Fruit fly (Drosophila melanogaster): ENCODE results near the gene Ir87a.
A peak's percentile ranks its signal among the peaks of the same experiment; 100 is the strongest.

Ir87a gene

DNA sequence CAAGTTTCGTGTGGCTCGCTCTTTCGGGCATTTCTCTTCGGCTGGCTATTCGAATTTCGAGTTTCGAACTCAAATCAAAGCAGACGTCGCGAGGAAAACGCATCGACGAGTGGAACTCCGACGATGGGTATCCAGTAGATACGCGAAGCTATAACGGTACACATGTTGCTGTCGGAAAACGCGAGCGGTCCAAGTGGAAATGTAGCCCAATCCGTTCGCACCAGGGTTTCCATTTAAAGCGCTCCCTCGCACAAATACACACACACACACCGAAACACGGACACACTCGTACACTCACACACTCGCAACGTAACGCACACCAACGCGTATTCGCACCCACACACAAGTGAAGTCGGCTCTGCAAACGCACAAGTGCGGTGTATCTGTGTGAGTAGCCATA is 30.3 kb downstream of the Ir87a start, which contains the start of gene side-IV:
Gene side-IV, plus strand, starts transcription at position 253 of the 400 bp plus-strand sequence.
- TF ChIP-seq CG14711 (tag; optimal IDR thresholded peaks at IDR 0.05) (no peak), Mnt (GFP tag; optimal IDR thresholded peaks at IDR 0.05) (no peak), toe (GFP tag; optimal IDR thresholded peaks at IDR 0.05) (no peak), pad (GFP tag; optimal IDR thresholded peaks at IDR 0.05) (no peak), CG7101 (tag; optimal IDR thresholded peaks at IDR 0.05) (no peak), bab1 (GFP tag; optimal IDR thresholded peaks at IDR 0.05) (no peak), CG12768 (GFP tag; optimal IDR thresholded peaks at IDR 0.05) (no peak), kay (GFP tag; ENCODE audit: borderline replicate concordance) (no peak)

DNA sequence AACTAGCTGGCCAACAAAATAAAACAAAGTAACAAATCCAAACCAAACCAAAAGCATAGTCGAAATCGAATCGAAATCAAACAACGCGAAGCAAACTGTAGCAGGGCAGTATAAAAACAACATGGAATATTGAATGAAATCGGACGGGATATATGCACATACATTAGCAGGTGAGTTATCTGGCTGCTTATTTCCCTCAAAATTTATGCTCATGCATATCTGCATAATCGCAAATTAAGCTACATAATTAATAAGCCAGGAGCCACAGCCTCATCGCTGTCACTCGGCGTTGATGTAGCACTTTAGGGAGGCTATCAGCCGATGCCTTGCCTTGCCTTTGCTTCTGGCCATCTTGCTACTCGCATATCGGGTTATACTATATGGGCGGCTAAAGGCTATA is 32.2 kb downstream of the Ir87a start:
- TF ChIP-seq Crg-1 (GFP tag; optimal IDR thresholded peaks at IDR 0.05) (no peak), CG7045 (GFP tag; optimal IDR thresholded peaks at IDR 0.05) (no peak), CG11617 (GFP tag; optimal IDR thresholded peaks at IDR 0.05) (no peak)

DNA sequence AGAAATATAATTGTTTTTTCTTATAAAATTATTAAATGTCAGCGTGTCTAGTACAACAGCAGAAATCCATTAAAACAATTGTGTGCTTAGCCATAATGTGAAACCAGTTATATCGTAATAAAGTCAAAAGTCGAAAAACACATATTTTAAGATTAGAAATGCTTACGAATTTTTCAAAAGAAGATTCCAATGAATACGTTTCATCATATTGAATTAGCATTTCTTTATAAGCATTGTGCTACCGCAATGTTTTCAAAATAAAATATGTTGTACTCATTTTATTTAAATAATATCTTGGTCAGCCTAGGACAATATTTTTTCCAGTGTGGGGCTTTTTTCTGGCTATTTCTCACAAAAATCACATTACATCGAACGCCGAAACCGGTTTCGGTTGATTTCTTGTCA is 32.8 kb downstream of the Ir87a start:
- TF ChIP-seq cnc (optimal IDR thresholded peaks at IDR 0.05) (no peak), kay (GFP tag; ENCODE audit: borderline replicate concordance) (no peak), CG12768 (GFP tag; optimal IDR thresholded peaks at IDR 0.05) (no peak), CG14711 (tag; optimal IDR thresholded peaks at IDR 0.05) (no peak), CG5204 (GFP tag; optimal IDR thresholded peaks at IDR 0.05) (no peak), CG1620 (GFP tag; optimal IDR thresholded peaks at IDR 0.05) (no peak), Hr96 (GFP tag; optimal IDR thresholded peaks at IDR 0.05) (no peak), CG7045 (GFP tag; optimal IDR thresholded peaks at IDR 0.05) (no peak), bab1 (GFP tag; optimal IDR thresholded peaks at IDR 0.05) (no peak), Crg-1 (GFP tag; optimal IDR thresholded peaks at IDR 0.05) (no peak), Mnt (GFP tag; optimal IDR thresholded peaks at IDR 0.05) (no peak), CG11617 (GFP tag; optimal IDR thresholded peaks at IDR 0.05) (no peak), ovo (GFP tag; optimal IDR thresholded peaks at IDR 0.05) (no peak), CG7101 (tag; optimal IDR thresholded peaks at IDR 0.05) (no peak), CG33017 (tag; optimal IDR thresholded peaks at IDR 0.05) (no peak), pad (GFP tag; optimal IDR thresholded peaks at IDR 0.05) (no peak), Clk (GFP tag; optimal IDR thresholded peaks at IDR 0.05) (no peak), cic (GFP tag; optimal IDR thresholded peaks at IDR 0.05) (no peak), toe (GFP tag; optimal IDR thresholded peaks at IDR 0.05) (no peak), tj (GFP tag; optimal IDR thresholded peaks at IDR 0.05) (no peak)

DNA sequence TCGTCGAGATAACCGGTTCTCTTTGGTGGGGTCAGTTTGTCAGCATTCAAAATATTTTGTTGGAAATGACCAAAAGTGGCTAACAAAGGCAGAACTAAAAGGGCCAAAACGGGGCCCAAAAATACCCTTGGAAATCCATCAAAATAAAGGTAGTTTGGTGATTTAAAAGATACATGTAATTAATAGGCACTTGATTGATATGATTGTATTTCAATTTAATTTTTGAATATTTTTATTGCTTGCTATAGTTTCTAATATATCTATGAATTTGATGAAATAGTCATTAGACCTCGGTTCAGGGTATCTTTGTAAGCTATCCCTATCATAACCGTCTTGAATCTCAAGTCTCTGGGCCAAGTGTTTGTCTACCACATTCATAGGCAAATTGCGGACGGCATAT is 33.9 kb downstream of the Ir87a start:
- TF ChIP-seq kay (GFP tag; ENCODE audit: borderline replicate concordance): peak; percentile 66
- TF ChIP-seq Hr96 (GFP tag; optimal IDR thresholded peaks at IDR 0.05): no peak

DNA sequence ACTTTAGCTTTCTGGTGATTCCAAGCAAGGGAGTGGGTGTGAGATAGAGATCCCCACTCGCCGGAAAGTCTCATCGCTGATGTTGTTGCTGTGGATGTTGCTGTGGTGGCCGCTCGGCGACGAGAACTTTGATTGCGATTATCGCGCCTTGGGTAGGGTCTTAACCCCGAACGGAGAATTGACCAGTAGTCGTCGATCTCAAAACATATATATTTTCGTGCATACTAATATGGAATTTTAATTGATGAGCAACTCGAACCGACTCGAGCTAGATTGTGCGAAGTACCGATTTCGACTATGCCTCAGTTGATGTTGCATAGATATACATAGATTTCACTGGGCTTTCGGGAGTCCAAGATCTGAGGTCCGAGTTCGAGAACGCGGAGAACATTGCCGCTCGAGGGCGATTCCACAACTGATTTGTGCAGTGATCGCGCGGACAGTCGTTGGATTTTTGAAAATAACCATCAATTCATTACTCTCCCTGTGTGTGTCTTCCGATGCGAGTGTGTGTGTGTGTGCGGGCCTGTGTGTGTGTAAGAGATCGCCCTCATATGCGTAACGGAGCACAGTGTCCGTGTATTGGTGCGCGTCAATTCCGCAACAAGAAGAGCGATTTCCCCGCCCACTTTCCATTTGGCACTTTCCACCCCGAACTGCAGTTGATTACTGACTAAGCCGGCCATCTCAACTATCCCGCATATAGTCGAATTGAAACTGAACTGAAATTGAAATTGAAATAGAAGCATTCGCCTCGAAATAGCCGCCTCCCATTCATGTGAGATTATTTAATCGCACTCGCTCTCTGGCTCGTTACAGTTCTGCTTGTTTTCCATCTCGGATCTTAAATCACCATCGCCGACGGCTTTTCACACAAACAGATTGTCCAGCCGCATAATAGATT is 45.9 kb downstream of the Ir87a start:
- TF ChIP-seq CG5204 (GFP tag; optimal IDR thresholded peaks at IDR 0.05) (no peak), CG14711 (tag; optimal IDR thresholded peaks at IDR 0.05) (no peak), CG7101 (tag; optimal IDR thresholded peaks at IDR 0.05) (no peak), CG12768 (GFP tag; optimal IDR thresholded peaks at IDR 0.05) (no peak), cic (GFP tag; optimal IDR thresholded peaks at IDR 0.05) (peak; percentile 38), toe (GFP tag; optimal IDR thresholded peaks at IDR 0.05) (no peak), kay (GFP tag; ENCODE audit: borderline replicate concordance) (peak; percentile 84), pad (GFP tag; optimal IDR thresholded peaks at IDR 0.05) (peak; percentile 24), Hr96 (GFP tag; optimal IDR thresholded peaks at IDR 0.05) (no peak), tj (GFP tag; optimal IDR thresholded peaks at IDR 0.05) (no peak), ovo (GFP tag; optimal IDR thresholded peaks at IDR 0.05) (no peak), cnc (optimal IDR thresholded peaks at IDR 0.05) (no peak), Mnt (GFP tag; optimal IDR thresholded peaks at IDR 0.05) (no peak), CG1620 (GFP tag; optimal IDR thresholded peaks at IDR 0.05) (no peak), Crg-1 (GFP tag; optimal IDR thresholded peaks at IDR 0.05) (no peak)

DNA sequence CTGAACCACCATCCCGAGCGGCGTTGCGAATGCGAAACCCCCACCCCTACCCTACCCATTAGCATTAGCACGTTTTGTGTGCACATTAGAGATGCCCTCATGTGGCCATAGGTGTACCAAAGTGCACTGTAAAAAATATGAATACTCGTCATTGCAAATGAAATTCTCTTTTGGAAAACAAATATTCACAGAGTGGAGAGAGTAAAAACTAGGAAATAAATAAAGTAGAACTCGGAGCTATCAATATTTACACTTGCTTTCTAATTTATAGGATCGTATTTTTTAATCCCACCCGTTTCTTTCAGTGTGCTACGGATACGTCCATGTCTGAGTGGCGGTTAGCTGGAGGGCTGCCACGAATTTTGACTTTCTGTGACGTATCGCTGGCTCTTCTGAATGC is 49.2 kb downstream of the Ir87a start:
- TF ChIP-seq CG11617 (GFP tag; optimal IDR thresholded peaks at IDR 0.05): no peak
- no peak for TF ChIP-seq bab1 (GFP tag; optimal IDR thresholded peaks at IDR 0.05)
- TF ChIP-seq cic (GFP tag; optimal IDR thresholded peaks at IDR 0.05): no peak
- no peak for TF ChIP-seq CG5204 (GFP tag; optimal IDR thresholded peaks at IDR 0.05)
- TF ChIP-seq Clk (GFP tag; optimal IDR thresholded peaks at IDR 0.05): no peak
- no peak for TF ChIP-seq toe (GFP tag; optimal IDR thresholded peaks at IDR 0.05)
- TF ChIP-seq CG14711 (tag; optimal IDR thresholded peaks at IDR 0.05): no peak
- TF ChIP-seq CG33017 (tag; optimal IDR thresholded peaks at IDR 0.05): no peak
- no peak for TF ChIP-seq Mnt (GFP tag; optimal IDR thresholded peaks at IDR 0.05)

DNA sequence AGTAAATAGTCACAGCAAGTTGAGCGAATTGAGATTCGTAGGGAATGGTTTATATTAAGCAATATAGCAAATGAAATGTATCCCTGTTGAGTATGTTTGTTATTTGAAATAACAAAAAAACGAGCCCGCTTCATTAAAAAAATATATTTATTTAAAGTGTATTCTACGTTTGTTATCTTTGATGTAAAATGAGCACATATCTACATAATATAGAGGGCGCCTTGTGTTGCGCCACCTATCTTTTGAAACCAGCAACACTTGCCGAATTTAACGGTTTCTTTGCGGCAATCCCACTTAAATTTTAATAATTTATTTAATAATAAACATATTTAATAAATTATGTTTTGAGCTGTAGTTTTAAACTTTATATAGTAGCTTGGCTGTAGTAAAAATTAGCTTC is 51.2 kb downstream of the Ir87a start:
- TF ChIP-seq CG1620 (GFP tag; optimal IDR thresholded peaks at IDR 0.05): no peak
- no peak for TF ChIP-seq CG12768 (GFP tag; optimal IDR thresholded peaks at IDR 0.05)
- TF ChIP-seq Clk (GFP tag; optimal IDR thresholded peaks at IDR 0.05): no peak
- no peak for TF ChIP-seq CG33017 (tag; optimal IDR thresholded peaks at IDR 0.05)
- TF ChIP-seq CG7045 (GFP tag; optimal IDR thresholded peaks at IDR 0.05): no peak
- no peak for TF ChIP-seq bab1 (GFP tag; optimal IDR thresholded peaks at IDR 0.05)
- TF ChIP-seq Crg-1 (GFP tag; optimal IDR thresholded peaks at IDR 0.05): no peak
- no peak for TF ChIP-seq Mnt (GFP tag; optimal IDR thresholded peaks at IDR 0.05)
- TF ChIP-seq cic (GFP tag; optimal IDR thresholded peaks at IDR 0.05): no peak
- no peak for TF ChIP-seq tj (GFP tag; optimal IDR thresholded peaks at IDR 0.05)
- no peak for TF ChIP-seq pad (GFP tag; optimal IDR thresholded peaks at IDR 0.05)
- TF ChIP-seq toe (GFP tag; optimal IDR thresholded peaks at IDR 0.05): no peak
- TF ChIP-seq Hr96 (GFP tag; optimal IDR thresholded peaks at IDR 0.05): no peak
- TF ChIP-seq CG5204 (GFP tag; optimal IDR thresholded peaks at IDR 0.05): no peak
- no peak for TF ChIP-seq CG11617 (GFP tag; optimal IDR thresholded peaks at IDR 0.05)
- no peak for TF ChIP-seq CG14711 (tag; optimal IDR thresholded peaks at IDR 0.05)
- no peak for TF ChIP-seq cnc (optimal IDR thresholded peaks at IDR 0.05)
- no peak for TF ChIP-seq kay (GFP tag; ENCODE audit: borderline replicate concordance)
- TF ChIP-seq ovo (GFP tag; optimal IDR thresholded peaks at IDR 0.05): no peak
